Fruit fly (Drosophila melanogaster) whole organism, embryonic: ENCODE results near the gene CG43339.

Source experiments
- Ada2b ChIP-seq: fragments of 200-800 bp; sonication (Bioruptor generic); IDR thresholded peaks from 2 replicates; pipeline ENCODE4 v1.3.6; 2022; ENCODE audit warnings: missing biosample characterization, missing genetic modification characterization
- Atf-2 ChIP-seq: fragments of 200-800 bp; sonication (Bioruptor generic); optimal IDR thresholded peaks from 2 replicates; lab custom pipeline; 2016; ENCODE audit warnings: missing biosample characterization, missing genetic modification characterization
- Atf3 ChIP-seq: fragments of 200-800 bp; sonication (Bioruptor generic); optimal IDR thresholded peaks from 3 replicates; lab custom pipeline; 2016; ENCODE audit warnings: missing biosample characterization, missing genetic modification characterization
- Blimp-1 ChIP-seq: fragments of 200-800 bp; sonication (Bioruptor generic); optimal IDR thresholded peaks from 3 replicates; lab custom pipeline; 2018; ENCODE audit warnings: missing biosample characterization, missing genetic modification characterization, mild to moderate bottlenecking, moderate library complexity, missing genetic modification reagents
- CG11560 ChIP-seq: fragments of 200-800 bp; sonication (Bioruptor generic); IDR thresholded peaks from 3 replicates; pipeline ENCODE4 v1.3.6; 2022; ENCODE audit warnings: missing biosample characterization, missing genetic modification characterization
- CG12769 ChIP-seq: fragments of 200-800 bp; sonication (Bioruptor generic); optimal IDR thresholded peaks from 2 replicates; lab custom pipeline; 2019; ENCODE audit warnings: missing biosample characterization, mild to moderate bottlenecking, missing genetic modification characterization, moderate library complexity
- CG12942 ChIP-seq: fragments of 200-800 bp; sonication (Bioruptor generic); optimal IDR thresholded peaks from 3 replicates; lab custom pipeline; 2016; ENCODE audit warnings: missing biosample characterization, missing genetic modification characterization
- CG13775 ChIP-seq: fragments of 200-800 bp; sonication (Bioruptor generic); optimal IDR thresholded peaks from 3 replicates; lab custom pipeline; 2017; ENCODE audit warnings: missing biosample characterization, mild to moderate bottlenecking, missing genetic modification characterization
- CG1529 ChIP-seq: fragments of 200-800 bp; sonication (Bioruptor generic); optimal IDR thresholded peaks from 3 replicates; lab custom pipeline; 2018; ENCODE audit warnings: missing biosample characterization, missing genetic modification characterization
- CG16815 ChIP-seq: fragments of 200-800 bp; sonication (Bioruptor generic); optimal IDR thresholded peaks from 3 replicates; lab custom pipeline; 2017; ENCODE audit warnings: missing biosample characterization, mild to moderate bottlenecking, missing genetic modification characterization
- CG17612 ChIP-seq: fragments of 200-800 bp; sonication (Bioruptor generic); IDR thresholded peaks from 2 replicates; pipeline ENCODE4 v1.3.6; 2022; ENCODE audit warnings: missing biosample characterization, missing genetic modification characterization
- CG17829 ChIP-seq: fragments of 200-800 bp; optimal IDR thresholded peaks from 2 replicates; lab custom pipeline; 2019; ENCODE audit warnings: missing biosample characterization, mild to moderate bottlenecking, missing genetic modification characterization, moderate library complexity
- CG1832 ChIP-seq: fragments of 200-800 bp; sonication (Bioruptor generic); optimal IDR thresholded peaks from 2 replicates; lab custom pipeline; 2017; ENCODE audit warnings: missing biosample characterization, mild to moderate bottlenecking, missing genetic modification characterization, inconsistent platforms
- CG18599 ChIP-seq: fragments of 200-800 bp; sonication (Bioruptor generic); optimal IDR thresholded peaks from 3 replicates; lab custom pipeline; 2017; ENCODE audit warnings: missing biosample characterization, missing genetic modification characterization, mild to moderate bottlenecking, moderate library complexity, missing genetic modification reagents
- CG2129 ChIP-seq: fragments of 200-800 bp; sonication (Bioruptor generic); IDR thresholded peaks from 2 replicates; pipeline ENCODE4 v1.3.6; 2022; ENCODE audit warnings: missing biosample characterization, missing genetic modification characterization; ENCODE audit not compliant: partially characterized antibody
- CG2199 ChIP-seq: fragments of 200-800 bp; sonication (Bioruptor generic); IDR thresholded peaks from 3 replicates; pipeline ENCODE4 v1.3.6; 2022; ENCODE audit warnings: missing biosample characterization, missing genetic modification characterization
- CG30431 ChIP-seq: fragments of 200-800 bp; sonication (Bioruptor generic); optimal IDR thresholded peaks from 2 replicates; lab custom pipeline; 2017; ENCODE audit warnings: missing biosample characterization, missing genetic modification characterization
- CG31441 ChIP-seq: fragments of 200-800 bp; sonication (Bioruptor generic); IDR thresholded peaks from 2 replicates; pipeline ENCODE4 v1.3.6; 2022; ENCODE audit warnings: missing biosample characterization, missing genetic modification characterization
- CG3838 ChIP-seq: fragments of 200-800 bp; sonication (Bioruptor generic); optimal IDR thresholded peaks from 3 replicates; lab custom pipeline; 2016; ENCODE audit warnings: missing biosample characterization, missing genetic modification characterization
- CG4360 ChIP-seq: fragments of 200-800 bp; sonication (Bioruptor generic); IDR thresholded peaks from 2 replicates; pipeline ENCODE4 v1.3.6; 2022; ENCODE audit warnings: missing biosample characterization, missing genetic modification characterization
- CG43689 ChIP-seq: fragments of 200-800 bp; sonication (Bioruptor generic); IDR thresholded peaks from 2 replicates; pipeline ENCODE4 v1.3.6; 2022; ENCODE audit warnings: missing biosample characterization, missing genetic modification characterization
- CG4617 ChIP-seq: fragments of 200-800 bp; sonication (Bioruptor generic); optimal IDR thresholded peaks from 3 replicates; lab custom pipeline; 2016; ENCODE audit warnings: missing biosample characterization, missing genetic modification characterization, borderline replicate concordance
- CG5245 ChIP-seq: fragments of 200-800 bp; sonication (Bioruptor generic); optimal IDR thresholded peaks from 3 replicates; lab custom pipeline; 2016; ENCODE audit warnings: missing biosample characterization, missing genetic modification characterization
- CG9215 ChIP-seq: fragments of 200-800 bp; sonication (Bioruptor generic); IDR thresholded peaks from 2 replicates; pipeline ENCODE4 v1.3.6; 2022; ENCODE audit warnings: missing biosample characterization, missing genetic modification characterization
- Dp ChIP-seq: fragments of 200-800 bp; sonication (Bioruptor generic); optimal IDR thresholded peaks from 2 replicates; lab custom pipeline; 2018; ENCODE audit warnings: missing biosample characterization, mild to moderate bottlenecking, missing genetic modification characterization, moderate library complexity
- Fer3 ChIP-seq: fragments of 200-800 bp; sonication (Bioruptor generic); optimal IDR thresholded peaks from 2 replicates; lab custom pipeline; 2018; ENCODE audit warnings: missing biosample characterization, mild to moderate bottlenecking, missing genetic modification characterization, moderate library complexity
- H15 ChIP-seq: fragments of 200-800 bp; sonication (Bioruptor generic); IDR thresholded peaks from 3 replicates; pipeline ENCODE4 v1.3.6; 2022; ENCODE audit warnings: missing biosample characterization, missing genetic modification characterization
- HLH4C ChIP-seq: fragments of 200-800 bp; sonication (Bioruptor generic); IDR thresholded peaks from 3 replicates; pipeline ENCODE4 v1.3.6; 2022; ENCODE audit warnings: missing biosample characterization, missing genetic modification characterization; ENCODE audit not compliant: partially characterized antibody
- Hmx ChIP-seq: fragments of 200-800 bp; sonication (Bioruptor generic); optimal IDR thresholded peaks from 2 replicates; lab custom pipeline; 2016; ENCODE audit warnings: missing biosample characterization, missing genetic modification characterization
- Nf-YC ChIP-seq: fragments of 200-800 bp; optimal IDR thresholded peaks from 3 replicates; lab custom pipeline; 2019; ENCODE audit warnings: missing biosample characterization, mild to moderate bottlenecking, missing genetic modification characterization, moderate library complexity
- Oaz ChIP-seq: fragments of 200-800 bp; sonication (Bioruptor generic); IDR thresholded peaks from 2 replicates; pipeline ENCODE4 v1.3.6; 2022; ENCODE audit warnings: missing biosample characterization, missing genetic modification characterization
- Optix ChIP-seq: fragments of 200-800 bp; sonication (Bioruptor generic); IDR thresholded peaks from 3 replicates; pipeline ENCODE4 v1.3.6; 2022; ENCODE audit warnings: missing biosample characterization, missing genetic modification characterization
- Side ChIP-seq: fragments of 200-800 bp; sonication (Bioruptor generic); optimal IDR thresholded peaks from 2 replicates; lab custom pipeline; 2016; ENCODE audit warnings: missing biosample characterization, missing genetic modification characterization
- Sin3A ChIP-seq: fragments of >200 bp; optimal IDR thresholded peaks from 2 replicates; lab custom pipeline; 2018
- Sry-δ ChIP-seq: fragments of 200-800 bp; sonication (Bioruptor generic); optimal IDR thresholded peaks from 2 replicates; lab custom pipeline; 2016; ENCODE audit warnings: missing biosample characterization, missing genetic modification characterization
- TFAM ChIP-seq: fragments of 200-800 bp; sonication (Bioruptor generic); optimal IDR thresholded peaks from 2 replicates; lab custom pipeline; 2017; ENCODE audit warnings: missing biosample characterization, missing genetic modification characterization, inconsistent platforms
- bigmax ChIP-seq: fragments of 200-800 bp; sonication (Bioruptor generic); optimal IDR thresholded peaks from 2 replicates; lab custom pipeline; 2018; ENCODE audit warnings: missing biosample characterization, mild to moderate bottlenecking, missing genetic modification characterization
- corto ChIP-seq: fragments of 200-800 bp; sonication (Bioruptor generic); optimal IDR thresholded peaks from 2 replicates; lab custom pipeline; 2016; ENCODE audit warnings: missing biosample characterization, mild to moderate bottlenecking, missing genetic modification characterization, moderate library complexity
- dimm ChIP-seq: fragments of 200-800 bp; sonication (Bioruptor generic); IDR thresholded peaks from 2 replicates; pipeline ENCODE4 v1.3.6; 2022; ENCODE audit warnings: missing biosample characterization, missing genetic modification characterization
- h ChIP-seq: fragments of >200 bp; optimal IDR thresholded peaks from 2 replicates; lab custom pipeline; 2017
- lola ChIP-seq, 3 experiments: fragments of >200 bp in 2 of 3; fragments of 200-800 bp in 1 of 3; sonication (Bioruptor generic) in 1 of 3; optimal IDR thresholded peaks; 2 replicates each; lab custom pipeline; 2017 to 2019; ENCODE audit warnings: missing biosample characterization in 3 of 3, missing genetic modification characterization in 3 of 3, mild to moderate bottlenecking in 1 of 3, moderate library complexity in 1 of 3
- luna ChIP-seq: fragments of 200-800 bp; sonication (Bioruptor generic); optimal IDR thresholded peaks from 2 replicates; lab custom pipeline; 2016; ENCODE audit warnings: missing biosample characterization, missing genetic modification characterization
- p53 ChIP-seq: fragments of 200-800 bp; sonication (Bioruptor generic); optimal IDR thresholded peaks from 2 replicates; lab custom pipeline; 2016; ENCODE audit warnings: missing biosample characterization, missing genetic modification characterization
- slou ChIP-seq: fragments of 200-800 bp; sonication (Bioruptor generic); optimal IDR thresholded peaks from 3 replicates; lab custom pipeline; 2016; ENCODE audit warnings: missing biosample characterization, missing genetic modification characterization
- sna ChIP-seq: fragments of 200-800 bp; sonication (Bioruptor generic); IDR thresholded peaks from 2 replicates; pipeline ENCODE4 v1.3.6; 2022; ENCODE audit warnings: missing biosample characterization, missing genetic modification characterization; ENCODE audit not compliant: partially characterized antibody
- tap ChIP-seq: fragments of 200-800 bp; optimal IDR thresholded peaks from 3 replicates; lab custom pipeline; 2019; ENCODE audit warnings: missing biosample characterization, mild to moderate bottlenecking, missing genetic modification characterization, moderate library complexity
- vnd ChIP-seq: fragments of 200-800 bp; sonication (Bioruptor generic); IDR thresholded peaks from 3 replicates; pipeline ENCODE4 v1.3.6; 2022; ENCODE audit warnings: missing biosample characterization, missing genetic modification characterization; ENCODE audit not compliant: partially characterized antibody
- zen2 ChIP-seq: fragments of 200-800 bp; sonication (Bioruptor generic); IDR thresholded peaks from 3 replicates; pipeline ENCODE4 v1.3.6; 2022; ENCODE audit warnings: missing biosample characterization, missing genetic modification characterization; ENCODE audit not compliant: partially characterized antibody

The CG43339 gene

dm6 chr2L:18665952-18666606 lies 7.0 kb downstream of the CG43339 start (continued):
- TF ChIP-seq luna (GFP tag; lab: Kevin White, UChicago) = no peak
- TF ChIP-seq sna (GFP tag; lab: Robert Waterston, UW) = 0 out of 2 replicates have a peak, but pooled peaks have one; percentile 31
- no peak for TF ChIP-seq CG30431 (GFP tag; lab: Kevin White, UChicago)
- no peak for TF ChIP-seq CG31441 (GFP tag; lab: Robert Waterston, UW)
- TF ChIP-seq Side (GFP tag; lab: Kevin White, UChicago) = peak; percentile 36
- peak; percentile 39; the same call in 1 of the 3 replicates for TF ChIP-seq H15
- no peak for TF ChIP-seq CG1529 (GFP tag; lab: Kevin White, UChicago)
- TF ChIP-seq lola (GFP tag; optimal IDR thresholded peaks at IDR 0.05; lab: Kevin White, UChicago) = no peak
- no peak for TF ChIP-seq CG18599
- peak; percentile 24 for TF ChIP-seq Dp (GFP tag; lab: Kevin White, UChicago)
- TF ChIP-seq Blimp-1 = no peak
- TF ChIP-seq Sin3A (lab: Kevin White, UChicago) = no peak
- peak; percentile 95 for TF ChIP-seq CG2199 (GFP tag; lab: Robert Waterston, UW)
- TF ChIP-seq CG11560 (tag; lab: Robert Waterston, UW) = no peak
- TF ChIP-seq Hmx (GFP tag; lab: Kevin White, UChicago) = no peak
- TF ChIP-seq Fer3 (tag; lab: Kevin White, UChicago) = no peak
- TF ChIP-seq vnd (GFP tag; lab: Robert Waterston, UW) = 0 out of 3 replicates have a peak, but pooled peaks have one; percentile 25
- TF ChIP-seq CG5245 = peak; percentile 56
- no peak for TF ChIP-seq CG17612 (GFP tag; lab: Robert Waterston, UW)
- TF ChIP-seq CG4617 (GFP tag; lab: Kevin White, UChicago) = peak; percentile 9
- no peak for TF ChIP-seq TFAM (GFP tag; lab: Kevin White, UChicago)
- peak; percentile 63 for TF ChIP-seq CG17829 (tag; lab: Kevin White, UChicago)
- TF ChIP-seq Atf3 = no peak
- no peak for TF ChIP-seq tap (tag; lab: Kevin White, UChicago)
- peak; percentile 4 for TF ChIP-seq Atf-2 (GFP tag; lab: Kevin White, UChicago)
- TF ChIP-seq HLH4C (GFP tag; lab: Robert Waterston, UW) = no peak
- no peak for TF ChIP-seq CG4360 (GFP tag; lab: Robert Waterston, UW)
- peak; percentile 62 for TF ChIP-seq p53 (GFP tag; lab: Kevin White, UChicago)
- no peak for TF ChIP-seq CG16815 (GFP tag; lab: Kevin White, UChicago)
- TF ChIP-seq CG9215 = no peak
- TF ChIP-seq slou (GFP tag; lab: Kevin White, UChicago) = no peak
- TF ChIP-seq dimm (GFP tag; lab: Robert Waterston, UW) = no peak
- TF ChIP-seq Sry-δ (GFP tag; lab: Kevin White, UChicago) = peak; percentile 44
- no peak for TF ChIP-seq Ada2b (GFP tag; lab: Robert Waterston, UW)
- TF ChIP-seq bigmax = no peak
- no peak for TF ChIP-seq CG13775
- no peak for TF ChIP-seq CG2129 (GFP tag; lab: Robert Waterston, UW)
- TF ChIP-seq CG1832 (GFP tag; lab: Kevin White, UChicago) = no peak
- no peak for TF ChIP-seq CG12942 (GFP tag; lab: Kevin White, UChicago)
- no peak for TF ChIP-seq h (lab: Kevin White, UChicago)
- TF ChIP-seq Oaz = no peak
- TF ChIP-seq CG12769 = no peak
- TF ChIP-seq Optix (GFP tag; lab: Robert Waterston, UW) = peak; percentile 50; the same call in 1 of the 3 replicates
- no peak for TF ChIP-seq CG3838
- no peak for TF ChIP-seq CG43689 (GFP tag; lab: Robert Waterston, UW)
- TF ChIP-seq corto (GFP tag; lab: Kevin White, UChicago) = no peak
- TF ChIP-seq zen2 (GFP tag; lab: Robert Waterston, UW) = no peak
- no peak for TF ChIP-seq Nf-YC (tag; lab: Kevin White, UChicago)
